Worm (Caenorhabditis elegans): ENCODE data around the gene W02H3.1.

W02H3.1 gene

ce11 chrX:11098086-11098485 is 7.2 kb downstream of the W02H3.1 start, which contains the start of gene W02H3.3:
W02H3.3 (minus strand) TSS chrX:11098186.
- TF ChIP-seq unc-62 (GFP tag; optimal IDR thresholded peaks at IDR 0.05) = no peak

ce11 chrX:11097343-11097742 is 7.9 kb downstream of the W02H3.1 start:
- no peak for TF ChIP-seq unc-62 (GFP tag; optimal IDR thresholded peaks at IDR 0.05)

ce11 chrX:11095480-11095879 is 9.8 kb downstream of the W02H3.1 start:
- no peak for TF ChIP-seq unc-62 (GFP tag; optimal IDR thresholded peaks at IDR 0.05)

ce11 chrX:11093985-11094593 is 11.2 kb downstream of the W02H3.1 start:
- TF ChIP-seq unc-62 (GFP tag; optimal IDR thresholded peaks at IDR 0.05) = peak; percentile 69

- no peak for TF ChIP-seq unc-62 (GFP tag; optimal IDR thresholded peaks at IDR 0.05)
Measured at ce11 chrX:11088952-11089351, 16.3 kb downstream of the W02H3.1 start, which contains the start of gene W04G3.11. W04G3.11 (plus strand) TSS chrX:11089195.

- no peak for TF ChIP-seq unc-62 (GFP tag; optimal IDR thresholded peaks at IDR 0.05)
Measured at ce11 chrX:11085162-11085561, 20.1 kb downstream of the W02H3.1 start, which contains the start of gene W04G3.7. W04G3.7 (minus strand) TSS chrX:11085262.

- TF ChIP-seq unc-62 (GFP tag; optimal IDR thresholded peaks at IDR 0.05) = no peak
Measured at ce11 chrX:11080170-11080728, 25.0 kb downstream of the W02H3.1 start, which contains the start of gene sulp-7. sulp-7 (plus strand) TSS chrX:11080678.

- TF ChIP-seq unc-62 (GFP tag; optimal IDR thresholded peaks at IDR 0.05) = no peak
Measured at ce11 chrX:11079667-11080066, 25.6 kb downstream of the W02H3.1 start, which contains the start of gene W04G3.13. W04G3.13 (minus strand) TSS chrX:11079767.

ce11 chrX:11078150-11078549 is 27.1 kb downstream of the W02H3.1 start, which contains the start of gene W04G3.10:
W04G3.10 (minus strand) TSS chrX:11078250.
- TF ChIP-seq unc-62 (GFP tag; optimal IDR thresholded peaks at IDR 0.05) = no peak

- TF ChIP-seq unc-62 (GFP tag; optimal IDR thresholded peaks at IDR 0.05) = no peak
Measured at ce11 chrX:11076491-11076890, 28.8 kb downstream of the W02H3.1 start, which contains the start of gene W04G3.12. W04G3.12 (minus strand) TSS chrX:11076801.

ce11 chrX:11073358-11073757 is 31.9 kb downstream of the W02H3.1 start, which contains the start of gene W04G3.5:
W04G3.5 (plus strand) TSS chrX:11073658.
- no peak for TF ChIP-seq unc-62 (GFP tag; optimal IDR thresholded peaks at IDR 0.05)

- no peak for TF ChIP-seq unc-62 (GFP tag; optimal IDR thresholded peaks at IDR 0.05)
Measured at ce11 chrX:11072701-11073100, 32.6 kb downstream of the W02H3.1 start.

- TF ChIP-seq unc-62 (GFP tag; optimal IDR thresholded peaks at IDR 0.05) = no peak
Measured at ce11 chrX:11068334-11068733, 36.9 kb downstream of the W02H3.1 start, which contains the start of gene apt-9. apt-9 (plus strand) TSS chrX:11068527.

ce11 chrX:11067256-11067655 is 38.0 kb downstream of the W02H3.1 start:
- no peak for TF ChIP-seq unc-62 (GFP tag; optimal IDR thresholded peaks at IDR 0.05)

ce11 chrX:11064799-11065198 is 40.5 kb downstream of the W02H3.1 start, which contains the start of gene lpr-4:
lpr-4 (plus strand) TSS chrX:11065126.
- no peak for TF ChIP-seq unc-62 (GFP tag; optimal IDR thresholded peaks at IDR 0.05)

ce11 chrX:11061904-11062303 is 43.4 kb downstream of the W02H3.1 start, which contains the start of gene lpr-5:
lpr-5 (plus strand) TSS chrX:11062123.
- no peak for TF ChIP-seq unc-62 (GFP tag; optimal IDR thresholded peaks at IDR 0.05)

- no peak for TF ChIP-seq unc-62 (GFP tag; optimal IDR thresholded peaks at IDR 0.05)
Measured at ce11 chrX:11060940-11061339, 44.3 kb downstream of the W02H3.1 start.
